Worm (Caenorhabditis elegans): ENCODE results near the gene clec-170.

ce11 chrIV:1221167-1221566, 45.5 kb upstream of the clec-170 start, which contains the start of gene W09G12.10:
- TF ChIP-seq rcor-1 (GFP tag; IDR thresholded peaks at IDR 0.05): no peak
- no peak for TF ChIP-seq ztf-18 (tag; optimal IDR thresholded peaks at IDR 0.05)
- TF ChIP-seq let-607 (tag; optimal IDR thresholded peaks at IDR 0.05): no peak
- TF ChIP-seq B0336.3 (GFP tag; IDR thresholded peaks at IDR 0.05): no peak
- TF ChIP-seq ztf-3 (GFP tag; optimal IDR thresholded peaks at IDR 0.05): no peak
- no peak for TF ChIP-seq pha-4 (tag; optimal IDR thresholded peaks at IDR 0.05)
- no peak for TF ChIP-seq madf-8 (GFP tag; conservative IDR thresholded peaks at IDR 0.05)
- no peak for TF ChIP-seq him-1 (tag; optimal IDR thresholded peaks at IDR 0.05)
- TF ChIP-seq ztf-26 (tag; optimal IDR thresholded peaks at IDR 0.05): no peak
- no peak for TF ChIP-seq rec-8 (tag; optimal IDR thresholded peaks at IDR 0.05)
- no peak for TF ChIP-seq nfya-1 (tag; optimal IDR thresholded peaks at IDR 0.05; ENCODE audit: borderline replicate concordance, insufficient read depth)
- no peak for TF ChIP-seq lin-40 (tag; optimal IDR thresholded peaks at IDR 0.05)

All from whole organism, young adult.